Fruit fly (Drosophila melanogaster) whole organism, embryonic: ENCODE data around the gene CG10208.

Experiments
- Ada2b ChIP-seq: fragments of 200-800 bp; sonication (Bioruptor generic); IDR thresholded peaks from 2 replicates; pipeline ENCODE4 v1.3.6; 2022; ENCODE audit warnings: missing biosample characterization, missing genetic modification characterization
- Atf-2 ChIP-seq: fragments of 200-800 bp; sonication (Bioruptor generic); optimal IDR thresholded peaks from 2 replicates; lab custom pipeline; 2016; ENCODE audit warnings: missing biosample characterization, missing genetic modification characterization
- B-H2 ChIP-seq: fragments of 200-800 bp; sonication (Bioruptor generic); optimal IDR thresholded peaks from 2 replicates; lab custom pipeline; 2018; ENCODE audit warnings: missing biosample characterization, mild to moderate bottlenecking, missing genetic modification characterization
- Bdp1 ChIP-seq: fragments of 200-800 bp; sonication (Bioruptor generic); optimal IDR thresholded peaks from 3 replicates; lab custom pipeline; 2016; ENCODE audit warnings: missing biosample characterization, missing genetic modification characterization
- Bgb ChIP-seq: fragments of 200-800 bp; sonication (Bioruptor generic); IDR thresholded peaks from 2 replicates; pipeline ENCODE4 v1.3.6; 2022; ENCODE audit warnings: missing biosample characterization, missing genetic modification characterization; ENCODE audit not compliant: partially characterized antibody
- CG1024 ChIP-seq: fragments of 200-800 bp; sonication (Bioruptor generic); IDR thresholded peaks from 2 replicates; pipeline ENCODE4 v1.3.6; 2022; ENCODE audit warnings: missing biosample characterization, missing genetic modification characterization
- CG10654 ChIP-seq: fragments of 200-800 bp; sonication (Bioruptor generic); optimal IDR thresholded peaks from 2 replicates; lab custom pipeline; 2016; ENCODE audit warnings: missing biosample characterization, missing genetic modification characterization
- CG10979 ChIP-seq: fragments of 200-800 bp; sonication (Bioruptor generic); optimal IDR thresholded peaks from 2 replicates; lab custom pipeline; 2018; ENCODE audit warnings: missing biosample characterization, mild to moderate bottlenecking, missing genetic modification characterization, moderate library complexity
- CG11723 ChIP-seq: fragments of 200-800 bp; sonication (Bioruptor generic); optimal IDR thresholded peaks from 2 replicates; lab custom pipeline; 2017; ENCODE audit warnings: missing biosample characterization, mild to moderate bottlenecking, missing genetic modification characterization
- CG12219 ChIP-seq: fragments of 200-800 bp; sonication (Bioruptor generic); optimal IDR thresholded peaks from 3 replicates; lab custom pipeline; 2018; ENCODE audit warnings: missing biosample characterization, mild to moderate bottlenecking, missing genetic modification characterization
- CG13123 ChIP-seq: fragments of 200-800 bp; sonication (Bioruptor generic); optimal IDR thresholded peaks from 2 replicates; lab custom pipeline; 2016; ENCODE audit warnings: missing biosample characterization, missing genetic modification characterization
- CG13296 ChIP-seq: fragments of 200-800 bp; sonication (Bioruptor generic); optimal IDR thresholded peaks from 3 replicates; lab custom pipeline; 2018; ENCODE audit warnings: missing biosample characterization, mild to moderate bottlenecking, missing genetic modification characterization
- CG14050 ChIP-seq: fragments of 200-800 bp; sonication (Bioruptor generic); IDR thresholded peaks from 3 replicates; pipeline ENCODE4 v1.3.6; 2022; ENCODE audit warnings: missing biosample characterization, missing genetic modification characterization
- CG15073 ChIP-seq: fragments of 200-800 bp; sonication (Bioruptor generic); optimal IDR thresholded peaks from 2 replicates; lab custom pipeline; 2016; ENCODE audit warnings: missing biosample characterization, missing genetic modification characterization
- CG15269 ChIP-seq: fragments of 200-800 bp; sonication (Bioruptor generic); optimal IDR thresholded peaks from 2 replicates; lab custom pipeline; 2018; ENCODE audit warnings: missing biosample characterization, mild to moderate bottlenecking, missing genetic modification characterization, moderate library complexity
- CG1529 ChIP-seq: fragments of 200-800 bp; sonication (Bioruptor generic); optimal IDR thresholded peaks from 3 replicates; lab custom pipeline; 2018; ENCODE audit warnings: missing biosample characterization, missing genetic modification characterization
- CG15696 ChIP-seq: fragments of 200-800 bp; sonication (Bioruptor generic); optimal IDR thresholded peaks from 2 replicates; lab custom pipeline; 2019; ENCODE audit warnings: missing biosample characterization, mild to moderate bottlenecking, missing genetic modification characterization, moderate library complexity
- CG17802 ChIP-seq: fragments of 200-800 bp; sonication (Bioruptor generic); optimal IDR thresholded peaks from 2 replicates; lab custom pipeline; 2018; ENCODE audit warnings: missing biosample characterization, mild to moderate bottlenecking, missing genetic modification characterization, moderate library complexity
- CG1792 ChIP-seq: fragments of 200-800 bp; sonication (Bioruptor generic); optimal IDR thresholded peaks from 2 replicates; lab custom pipeline; 2016; ENCODE audit warnings: missing biosample characterization, missing genetic modification characterization
- CG32767 ChIP-seq: fragments of 200-800 bp; sonication (Bioruptor generic); IDR thresholded peaks from 2 replicates; pipeline ENCODE4 v1.3.6; 2022; ENCODE audit warnings: missing biosample characterization, missing genetic modification characterization
- CG8290 ChIP-seq, 3 experiments: fragments of 200-800 bp; sonication (Bioruptor generic); optimal IDR thresholded peaks; 2 replicates each; lab custom pipeline; 2016 to 2019; ENCODE audit warnings: missing biosample characterization in 3 of 3, missing genetic modification characterization in 3 of 3, mild to moderate bottlenecking in 2 of 3, moderate library complexity in 1 of 3
- CoRest ChIP-seq: fragments of 200-800 bp; sonication (Bioruptor generic); optimal IDR thresholded peaks from 3 replicates; lab custom pipeline; 2018; ENCODE audit warnings: missing biosample characterization, mild to moderate bottlenecking, missing genetic modification characterization, moderate library complexity
- CrebB ChIP-seq: fragments of 200-800 bp; sonication (Bioruptor generic); optimal IDR thresholded peaks from 3 replicates; lab custom pipeline; 2018; ENCODE audit warnings: missing biosample characterization, mild to moderate bottlenecking, missing genetic modification characterization
- Dfd ChIP-seq, 2 experiments: fragments of >200 bp; optimal IDR thresholded peaks; 2 replicates each; lab custom pipeline; 2017; ENCODE audit warnings: missing biosample characterization in 2 of 2, missing genetic modification characterization in 2 of 2
- Dll ChIP-seq: fragments of 200-800 bp; sonication (Bioruptor generic); IDR thresholded peaks from 4 replicates; pipeline ENCODE4 v1.3.6; 2022; ENCODE audit warnings: missing biosample characterization, missing genetic modification characterization; ENCODE audit not compliant: partially characterized antibody
- E2f2 ChIP-seq: fragments of 200-800 bp; sonication (Bioruptor generic); IDR thresholded peaks from 2 replicates; pipeline ENCODE4 v1.3.6; 2022; ENCODE audit warnings: missing biosample characterization, missing genetic modification characterization
- Ets65A ChIP-seq: fragments of 200-800 bp; sonication (Bioruptor generic); peaks from one replicate; lab custom pipeline; 2016; ENCODE audit warnings: missing biosample characterization, missing genetic modification characterization
- Fer1 ChIP-seq: fragments of 200-800 bp; sonication (Bioruptor generic); optimal IDR thresholded peaks from 2 replicates; lab custom pipeline; 2017; ENCODE audit warnings: missing biosample characterization, mild to moderate bottlenecking, missing genetic modification characterization
- H2.0 ChIP-seq: fragments of 200-800 bp; sonication (Bioruptor generic); IDR thresholded peaks from 2 replicates; pipeline ENCODE4 v1.3.6; 2022; ENCODE audit warnings: missing biosample characterization, missing genetic modification characterization
- HLH54F ChIP-seq: fragments of 200-800 bp; sonication (Bioruptor generic); optimal IDR thresholded peaks from 3 replicates; lab custom pipeline; 2016; ENCODE audit warnings: missing biosample characterization, missing genetic modification characterization
- Hey ChIP-seq: fragments of 200-800 bp; sonication (Bioruptor generic); optimal IDR thresholded peaks from 3 replicates; lab custom pipeline; 2018; ENCODE audit warnings: missing biosample characterization, mild to moderate bottlenecking, missing genetic modification characterization
- Kr ChIP-seq: fragments of 200-800 bp; sonication (Bioruptor generic); optimal IDR thresholded peaks from 2 replicates; lab custom pipeline; 2017; ENCODE audit warnings: missing biosample characterization, mild to moderate bottlenecking, missing genetic modification characterization
- NK7.1 ChIP-seq: fragments of 200-800 bp; sonication (Bioruptor generic); optimal IDR thresholded peaks from 3 replicates; lab custom pipeline; 2016; ENCODE audit warnings: missing biosample characterization, missing genetic modification characterization
- Vsx1 ChIP-seq: fragments of 200-800 bp; sonication (Bioruptor generic); optimal IDR thresholded peaks from 2 replicates; lab custom pipeline; 2017; ENCODE audit warnings: missing biosample characterization, mild to moderate bottlenecking, missing genetic modification characterization, missing genetic modification reagents
- al ChIP-seq: fragments of 200-800 bp; sonication (Bioruptor generic); IDR thresholded peaks from 2 replicates; pipeline ENCODE4 v1.3.6; 2022; ENCODE audit warnings: missing biosample characterization, missing genetic modification characterization
- ash1 ChIP-seq: fragments of 200-800 bp; sonication (Bioruptor generic); optimal IDR thresholded peaks from 2 replicates; lab custom pipeline; 2018; ENCODE audit warnings: missing biosample characterization, mild to moderate bottlenecking, missing genetic modification characterization
- bab2 ChIP-seq: fragments of 200-800 bp; sonication (Bioruptor generic); optimal IDR thresholded peaks from 2 replicates; lab custom pipeline; 2016; ENCODE audit warnings: missing biosample characterization, missing genetic modification characterization
- bigmax ChIP-seq: fragments of 200-800 bp; sonication (Bioruptor generic); optimal IDR thresholded peaks from 2 replicates; lab custom pipeline; 2018; ENCODE audit warnings: missing biosample characterization, mild to moderate bottlenecking, missing genetic modification characterization
- caup ChIP-seq: fragments of 200-800 bp; sonication (Bioruptor generic); optimal IDR thresholded peaks from 3 replicates; lab custom pipeline; 2017; ENCODE audit warnings: missing biosample characterization, mild to moderate bottlenecking, missing genetic modification characterization, moderate library complexity; ENCODE audit not compliant: severe bottlenecking
- danr ChIP-seq: fragments of 200-800 bp; sonication (Bioruptor generic); IDR thresholded peaks from 2 replicates; pipeline ENCODE4 v1.3.6; 2022; ENCODE audit warnings: missing biosample characterization, missing genetic modification characterization
- exex ChIP-seq: fragments of 200-800 bp; sonication (Bioruptor generic); optimal IDR thresholded peaks from 4 replicates; lab custom pipeline; 2018; ENCODE audit warnings: missing biosample characterization, mild to moderate bottlenecking, missing genetic modification characterization, moderate library complexity
- fd102C ChIP-seq: fragments of 200-800 bp; sonication (Bioruptor generic); optimal IDR thresholded peaks from 2 replicates; lab custom pipeline; 2018; ENCODE audit warnings: missing biosample characterization, mild to moderate bottlenecking, missing genetic modification characterization, moderate library complexity
- gce ChIP-seq: fragments of 200-800 bp; sonication (Bioruptor generic); IDR thresholded peaks from 3 replicates; pipeline ENCODE4 v1.3.6; 2022; ENCODE audit warnings: missing biosample characterization, missing genetic modification characterization
- grau ChIP-seq: fragments of 200-800 bp; optimal IDR thresholded peaks from 3 replicates; lab custom pipeline; 2019; ENCODE audit warnings: missing biosample characterization, mild to moderate bottlenecking, missing genetic modification characterization, moderate library complexity
- hkb ChIP-seq, 2 experiments: fragments of 200-800 bp in 1 of 2; fragments of >200 bp in 1 of 2; sonication (Bioruptor generic) in 1 of 2; IDR thresholded peaks in 1 of 2; optimal IDR thresholded peaks in 1 of 2; 2 replicates each; pipeline versions ENCODE4 v1.3.6 to Lab custom; 2017 to 2022; ENCODE audit warnings: missing biosample characterization in 1 of 2, missing genetic modification characterization in 1 of 2
- insv ChIP-seq, 2 experiments: fragments of 200-800 bp; sonication (Bioruptor generic); optimal IDR thresholded peaks; 3 replicates each; lab custom pipeline; 2016 to 2018; ENCODE audit warnings: missing biosample characterization in 2 of 2, missing genetic modification characterization in 2 of 2
- sna ChIP-seq: fragments of 200-800 bp; sonication (Bioruptor generic); IDR thresholded peaks from 2 replicates; pipeline ENCODE4 v1.3.6; 2022; ENCODE audit warnings: missing biosample characterization, missing genetic modification characterization; ENCODE audit not compliant: partially characterized antibody
- so ChIP-seq: fragments of 200-800 bp; sonication (Bioruptor generic); IDR thresholded peaks from 3 replicates; pipeline ENCODE4 v1.3.6; 2022; ENCODE audit warnings: missing biosample characterization, missing genetic modification characterization
- sqz ChIP-seq: fragments of 200-800 bp; sonication (Bioruptor generic); optimal IDR thresholded peaks from 3 replicates; lab custom pipeline; 2018; ENCODE audit warnings: missing biosample characterization, mild to moderate bottlenecking, missing genetic modification characterization
- stwl ChIP-seq: fragments of 200-800 bp; sonication (Bioruptor generic); optimal IDR thresholded peaks from 3 replicates; lab custom pipeline; 2018; ENCODE audit warnings: missing biosample characterization, mild to moderate bottlenecking, missing genetic modification characterization, moderate library complexity

The CG10208 gene

dm6 chr3R:23752728-23753127 is 21.2 kb downstream of the CG10208 start, which contains the start of the genes RanBP3 and Rpt5 (continued):
- TF ChIP-seq CG1529 (GFP tag; lab: Kevin White, UChicago) (no peak), Dfd (GFP tag; optimal IDR thresholded peaks at IDR 0.05; lab: Kevin White, UChicago) (no peak), CG10979 (peak; percentile 32), E2f2 (peak; percentile 57), danr (GFP tag; lab: Robert Waterston, UW) (no peak), Vsx1 (GFP tag; lab: Kevin White, UChicago) (no peak), CG14050 (no peak), CG8290 (GFP tag; optimal IDR thresholded peaks at IDR 0.05; lab: Kevin White, UChicago) (no peak), CG8290 (tag; optimal IDR thresholded peaks at IDR 0.05; lab: Kevin White, UChicago) (no peak), Ets65A (GFP tag; lab: Kevin White, UChicago) (peak; percentile 91), Atf-2 (GFP tag; lab: Kevin White, UChicago) (peak; percentile 48), bab2 (GFP tag; lab: Kevin White, UChicago) (peak; percentile 21), CG15696 (tag; lab: Kevin White, UChicago) (no peak), fd102C (no peak), CG12219 (no peak), H2.0 (no peak), insv (GFP tag; optimal IDR thresholded peaks at IDR 0.05; lab: Kevin White, UChicago) (peak in 1 of 2 experiments; percentile 15), NK7.1 (GFP tag; lab: Kevin White, UChicago) (peak; percentile 41), CG1024 (GFP tag; lab: Robert Waterston, UW) (no peak), Bgb (GFP tag; lab: Robert Waterston, UW) (peak; percentile 90), Dll (GFP tag; lab: Robert Waterston, UW) (peak; percentile 77), CoRest (tag; lab: Kevin White, UChicago) (no peak), so (no peak), sna (peak; percentile 68), CG15073 (GFP tag; lab: Kevin White, UChicago) (peak; percentile 8), Fer1 (peak; percentile 65), Hey (no peak), al (GFP tag; lab: Robert Waterston, UW) (peak; percentile 37; the same call in 1 of the 2 replicates), CG10654 (GFP tag; lab: Kevin White, UChicago) (no peak), CG17802 (tag; lab: Kevin White, UChicago) (no peak), Kr (GFP tag; lab: Kevin White, UChicago) (no peak), CG13123 (GFP tag; lab: Kevin White, UChicago) (no peak), CG13296 (peak; percentile 49), CG1792 (GFP tag; lab: Kevin White, UChicago) (peak; percentile 65), stwl (tag; lab: Kevin White, UChicago) (peak; percentile 93), CG11723 (no peak), ash1 (GFP tag; lab: Kevin White, UChicago) (no peak), grau (peak; percentile 41), CrebB (tag; lab: Kevin White, UChicago) (peak; percentile 49), CG32767 (GFP tag; lab: Robert Waterston, UW) (no peak), exex (tag; lab: Kevin White, UChicago) (no peak), gce (peak; percentile 17; the same call in 1 of the 3 replicates), caup (GFP tag; lab: Kevin White, UChicago) (peak; percentile 75), CG15269 (no peak), Ada2b (GFP tag; lab: Robert Waterston, UW) (no peak), hkb (optimal IDR thresholded peaks at IDR 0.05; lab: Kevin White, UChicago) (no peak), hkb (GFP tag; IDR thresholded peaks at IDR 0.05; lab: Robert Waterston, UW) (0 out of 2 replicates have a peak, but pooled peaks have one; percentile 20), bigmax (GFP tag; lab: Kevin White, UChicago) (no peak), sqz (no peak), Bdp1 (peak; percentile 5), HLH54F (peak; percentile 71), B-H2 (GFP tag; lab: Kevin White, UChicago) (peak; percentile 65)
